Worm (Caenorhabditis elegans): Measurements from ENCODE around the gene T11F9.22.

ce11 chrV:11508773-11509172, 29.3 kb downstream of the T11F9.22 start, which contains the start of gene ttll-5:
- no peak for TF ChIP-seq nhr-237 (tag; optimal IDR thresholded peaks at IDR 0.05)
- TF ChIP-seq unc-120 (tag; optimal IDR thresholded peaks at IDR 0.05; ENCODE audit: poor library complexity, severe bottlenecking), result no peak
- TF ChIP-seq blmp-1 (tag; optimal IDR thresholded peaks at IDR 0.05), result no peak
- TF ChIP-seq unc-62 (GFP tag; optimal IDR thresholded peaks at IDR 0.05), result no peak
- TF ChIP-seq elt-3 (tag; optimal IDR thresholded peaks at IDR 0.05), result no peak

Data from whole organism, mixed stage, embryonic.